Fruit fly (Drosophila melanogaster) whole organism, prepupa: ENCODE measurements around the gene CG5087.

Source experiments
- Ets21C ChIP-seq: fragments of 200-800 bp; sonication (Bioruptor generic); optimal IDR thresholded peaks from 3 replicates; lab custom pipeline; 2016; ENCODE audit warnings: missing biosample characterization, missing genetic modification characterization
- Ets96B ChIP-seq: fragments of 200-800 bp; optimal IDR thresholded peaks from 2 replicates; lab custom pipeline; 2019; ENCODE audit warnings: missing biosample characterization, mild to moderate bottlenecking, missing genetic modification characterization, moderate library complexity

- TF ChIP-seq Ets96B (tag; lab: Kevin White, UChicago) (no peak), Ets21C (GFP tag; lab: Kevin White, UChicago) (no peak)
These were observed 39.6 kb downstream of the CG5087 start for dm6 chr3L:9037608-9038007.
